Worm (Caenorhabditis elegans) whole organism, L2 larva: ENCODE data around the gene Y113G7A.13.

Experiments used
- R02D3.7 ChIP-seq: fragments of 150-350 bp; optimal IDR thresholded peaks from 2 replicates; lab custom pipeline; 2014; ENCODE audit warnings: missing biosample characterization, missing genetic modification characterization
- ZK546.5 ChIP-seq: sonication (generic microtip); optimal IDR thresholded peaks from 2 replicates; lab custom pipeline; 2017; ENCODE audit warnings: missing biosample characterization, missing genetic modification characterization
- ceh-16 ChIP-seq: fragments of 150-350 bp; optimal IDR thresholded peaks from 2 replicates; lab custom pipeline; 2014; ENCODE audit warnings: missing biosample characterization, missing genetic modification characterization
- crh-2 ChIP-seq: sonication (generic microtip); optimal IDR thresholded peaks from 2 replicates; lab custom pipeline; 2017; ENCODE audit warnings: missing biosample characterization, missing genetic modification characterization
- lin-13 ChIP-seq: fragments of 150-350 bp; optimal IDR thresholded peaks from 2 replicates; lab custom pipeline; 2014; ENCODE audit warnings: missing biosample characterization, missing genetic modification reagents, missing genetic modification characterization
- lin-39 ChIP-seq: fragments of 150-350 bp; optimal IDR thresholded peaks from 2 replicates; lab custom pipeline; 2014; ENCODE audit warnings: missing biosample characterization, missing genetic modification reagents, missing genetic modification characterization
- mdl-1 ChIP-seq, 2 experiments: fragments of 150-350 bp in 1 of 2; sonication (generic microtip) in 1 of 2; optimal IDR thresholded peaks; 2 replicates each; lab custom pipeline; 2017; ENCODE audit warnings: missing biosample characterization in 2 of 2, missing genetic modification characterization in 2 of 2
- nhr-237 ChIP-seq: fragments of 150-350 bp; optimal IDR thresholded peaks from 2 replicates; lab custom pipeline; 2014; ENCODE audit warnings: missing biosample characterization, missing genetic modification characterization
- snpc-4 ChIP-seq: fragments of 150-350 bp; optimal IDR thresholded peaks from 2 replicates; lab custom pipeline; 2014; ENCODE audit warnings: missing biosample characterization, missing genetic modification characterization
- unc-55 ChIP-seq: fragments of 150-350 bp; sonication (generic microtip); optimal IDR thresholded peaks from 3 replicates; lab custom pipeline; 2014; ENCODE audit warnings: missing biosample characterization, missing genetic modification reagents, missing genetic modification characterization
- unc-62 ChIP-seq: fragments of 150-350 bp; optimal IDR thresholded peaks from 2 replicates; lab custom pipeline; 2014; ENCODE audit warnings: missing biosample characterization, missing genetic modification reagents, missing genetic modification characterization
- ztf-1 ChIP-seq: fragments of 200-800 bp; sonication (Bioruptor generic); conservative IDR thresholded peaks from 2 replicates; pipeline ENCODE4 v1.3.6; 2022; ENCODE audit warnings: missing genetic modification characterization, missing compliant biosample characterization

DNA sequence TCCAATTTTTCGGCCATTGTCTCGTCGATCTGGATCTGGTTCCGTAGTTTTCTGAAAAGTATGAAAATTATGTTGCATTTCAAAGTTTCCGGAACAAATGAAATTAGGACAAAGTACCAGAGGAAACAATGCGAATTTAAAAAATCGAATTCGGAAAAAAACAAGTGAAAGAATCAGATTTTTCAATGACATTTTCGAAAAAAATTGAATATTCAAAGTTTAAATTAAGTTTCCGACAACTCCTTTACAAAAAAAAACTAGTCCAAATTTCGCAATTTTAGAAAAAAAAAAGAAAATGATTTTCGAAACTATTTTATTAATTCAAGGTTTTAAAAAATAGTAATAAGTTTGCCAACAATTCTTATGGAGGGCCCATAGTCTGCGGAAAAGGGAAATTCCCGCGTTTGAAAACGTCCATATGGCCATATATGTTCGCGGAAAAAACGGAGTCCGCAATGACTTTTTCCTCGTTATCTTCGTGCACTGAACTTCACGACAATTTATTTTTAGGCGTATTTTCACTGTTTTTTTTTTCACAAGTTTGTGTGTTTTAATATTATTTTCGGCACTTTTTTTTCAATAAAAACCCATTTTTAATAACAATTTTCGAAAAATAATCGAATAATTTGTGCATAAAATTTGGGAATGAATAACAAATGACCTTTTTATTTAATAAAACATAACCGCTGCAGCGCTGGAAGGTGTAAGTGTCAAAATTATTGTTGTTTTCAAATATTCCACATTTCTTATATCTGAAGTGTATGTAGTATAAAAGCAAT lies 44.3 kb downstream of the Y113G7A.13 start, which contains the start of the genes fbxa-115 and Y113G7B.27:
- no peak for TF ChIP-seq unc-62 (GFP tag; lab: Kevin White, UChicago)
- no peak for TF ChIP-seq R02D3.7 (tag; lab: Kevin White, UChicago)
- no peak for TF ChIP-seq ceh-16 (tag; lab: Kevin White, UChicago)
- TF ChIP-seq lin-13, result no peak
- no peak for TF ChIP-seq lin-39 (tag; lab: Kevin White, UChicago)
- TF ChIP-seq snpc-4 (tag; lab: Kevin White, UChicago), result no peak
- TF ChIP-seq ztf-1 (GFP tag; lab: Robert Waterston, UW), result no peak
- TF ChIP-seq nhr-237 (tag; lab: Kevin White, UChicago), result no peak
- no peak for TF ChIP-seq crh-2 (tag; lab: Kevin White, UChicago)
- no peak for TF ChIP-seq mdl-1 (tag; optimal IDR thresholded peaks at IDR 0.05; lab: Kevin White, UChicago)
- no peak for TF ChIP-seq unc-55 (GFP tag; lab: Kevin White, UChicago)
- TF ChIP-seq ZK546.5 (tag; lab: Kevin White, UChicago), result no peak
